Worm (Caenorhabditis elegans) whole organism, L4 larva: ENCODE data around the gene cnnm-1.
"Not testable (repeated sequence)": the region's sequence is repeated elsewhere in the genome, so short reads cannot be mapped to it uniquely, and the experiment has no call there.

Experiments
- F44E2.7 ChIP-seq: fragments of 200-800 bp; sonication (Bioruptor generic); IDR thresholded peaks from 2 replicates; pipeline ENCODE4 v2.1.2; 2022; ENCODE audit warnings: missing genetic modification characterization, missing compliant biosample characterization
- aly-2 ChIP-seq: sonication (generic microtip); optimal IDR thresholded peaks from 2 replicates; lab custom pipeline; 2018; ENCODE audit warnings: missing biosample characterization, missing genetic modification characterization
- jun-1 ChIP-seq: fragments of 150-350 bp; optimal IDR thresholded peaks from 2 replicates; lab custom pipeline; 2014; ENCODE audit warnings: missing biosample characterization, missing genetic modification reagents, missing genetic modification characterization
- nhr-11 ChIP-seq: fragments of 150-350 bp; optimal IDR thresholded peaks from 2 replicates; lab custom pipeline; 2014; ENCODE audit warnings: missing biosample characterization, missing genetic modification characterization
- nhr-6 ChIP-seq: fragments of 150-350 bp; optimal IDR thresholded peaks from 2 replicates; lab custom pipeline; 2014; ENCODE audit warnings: missing biosample characterization, missing genetic modification characterization
- pha-4 ChIP-seq, 2 experiments: fragments of 150-350 bp in 1 of 2; fragments of 200-800 bp in 1 of 2; sonication (Bioruptor generic) in 1 of 2; IDR thresholded peaks in 1 of 2; optimal IDR thresholded peaks in 1 of 2; 2 replicates each; pipeline versions ENCODE4 v1.3.6 to Lab custom; 2014 to 2022; ENCODE audit warnings: missing genetic modification characterization in 2 of 2, missing genetic modification reagents in 2 of 2, missing biosample characterization in 1 of 2, missing compliant biosample characterization in 1 of 2
- saeg-2 ChIP-seq: fragments of 200-800 bp; sonication (Bioruptor generic); IDR thresholded peaks from 2 replicates; pipeline ENCODE4 v1.3.6; 2022; ENCODE audit warnings: missing genetic modification reagents, missing genetic modification characterization, missing compliant biosample characterization
- snpc-4 ChIP-seq: fragments of 150-350 bp; optimal IDR thresholded peaks from 2 replicates; lab custom pipeline; 2014; ENCODE audit warnings: missing biosample characterization, missing genetic modification characterization

DNA sequence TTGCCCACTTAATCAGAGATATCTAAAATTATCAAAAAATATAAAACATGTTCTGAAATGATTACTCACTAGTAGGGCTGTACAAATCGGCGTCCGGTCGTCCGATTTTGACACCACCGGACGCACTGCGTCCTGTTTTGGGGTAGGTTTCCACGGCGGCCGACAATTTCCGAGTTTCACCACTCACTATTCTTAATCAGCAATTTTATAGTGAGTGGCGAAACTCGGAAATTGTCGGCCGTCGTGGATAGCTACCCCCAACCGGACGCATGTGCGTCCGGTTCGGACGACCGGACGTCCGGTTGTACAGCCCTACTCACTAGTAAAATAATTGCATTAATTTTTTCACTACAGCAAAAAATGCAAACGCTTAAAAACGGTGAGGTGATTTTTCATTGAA, 15.5 kb upstream of the cnnm-1 start:
- TF ChIP-seq saeg-2 (GFP tag; lab: Robert Waterston, UW); nhr-11 (tag; lab: Kevin White, UChicago); nhr-6 (tag; lab: Kevin White, UChicago); pha-4 (GFP tag; IDR thresholded peaks at IDR 0.05; lab: Robert Waterston, UW); pha-4 (tag; optimal IDR thresholded peaks at IDR 0.05; lab: Kevin White, UChicago); F44E2.7; jun-1 (tag; lab: Kevin White, UChicago); aly-2 (tag; lab: Kevin White, UChicago); snpc-4: not testable (repeated sequence)
